Worm (Caenorhabditis elegans) whole organism, L2 larva: ENCODE results near the gene C37C3.12.

Experiments
- C34F6.9 ChIP-seq: fragments of 150-350 bp; optimal IDR thresholded peaks from 2 replicates; lab custom pipeline; 2014; ENCODE audit warnings: missing biosample characterization, missing genetic modification characterization
- F13H6.1 ChIP-seq: sonication (generic microtip); optimal IDR thresholded peaks from 2 replicates; lab custom pipeline; 2016; ENCODE audit warnings: missing genetic modification characterization, missing compliant biosample characterization
- R02D3.7 ChIP-seq: fragments of 150-350 bp; optimal IDR thresholded peaks from 2 replicates; lab custom pipeline; 2014; ENCODE audit warnings: missing biosample characterization, missing genetic modification characterization
- Y55F3AM.14 ChIP-seq: fragments of 200-800 bp; sonication (Bioruptor generic); optimal IDR thresholded peaks from 2 replicates; lab custom pipeline; 2018; ENCODE audit warnings: mild to moderate bottlenecking, missing genetic modification characterization, missing compliant biosample characterization
- ZK546.5 ChIP-seq: sonication (generic microtip); optimal IDR thresholded peaks from 2 replicates; lab custom pipeline; 2017; ENCODE audit warnings: missing biosample characterization, missing genetic modification characterization
- alr-1 ChIP-seq: fragments of 150-350 bp; optimal IDR thresholded peaks from 2 replicates; lab custom pipeline; 2014; ENCODE audit warnings: missing biosample characterization, missing genetic modification characterization
- aly-2 ChIP-seq: fragments of 150-350 bp; optimal IDR thresholded peaks from 2 replicates; lab custom pipeline; 2014; ENCODE audit warnings: missing biosample characterization, missing genetic modification characterization
- ama-1 ChIP-seq: fragments of 150-350 bp; optimal IDR thresholded peaks from 2 replicates; lab custom pipeline; 2018; ENCODE audit warnings: inconsistent platforms
- blmp-1 ChIP-seq: sonication (generic microtip); optimal IDR thresholded peaks from 2 replicates; lab custom pipeline; 2017; ENCODE audit warnings: missing genetic modification characterization, mild to moderate bottlenecking, missing compliant biosample characterization, antibody characterized with exemption, moderate library complexity; ENCODE audit not compliant: insufficient read depth
- ceh-16 ChIP-seq: fragments of 150-350 bp; optimal IDR thresholded peaks from 2 replicates; lab custom pipeline; 2014; ENCODE audit warnings: missing biosample characterization, missing genetic modification characterization
- ceh-82 ChIP-seq: fragments of 150-350 bp; optimal IDR thresholded peaks from 2 replicates; lab custom pipeline; 2014; ENCODE audit warnings: missing biosample characterization, missing genetic modification characterization
- crh-2 ChIP-seq: sonication (generic microtip); optimal IDR thresholded peaks from 2 replicates; lab custom pipeline; 2017; ENCODE audit warnings: missing biosample characterization, missing genetic modification characterization
- dmd-4 ChIP-seq: sonication (generic microtip); optimal IDR thresholded peaks from 2 replicates; lab custom pipeline; 2017; ENCODE audit warnings: missing biosample characterization, missing genetic modification characterization
- egl-27 ChIP-seq: sonication (generic microtip); optimal IDR thresholded peaks from 3 replicates; lab custom pipeline; 2017; ENCODE audit warnings: missing biosample characterization, missing genetic modification reagents, missing genetic modification characterization
- elt-1 ChIP-seq: fragments of 150-350 bp; optimal IDR thresholded peaks from 2 replicates; lab custom pipeline; 2014; ENCODE audit warnings: missing biosample characterization, missing genetic modification characterization
- elt-3 ChIP-seq: sonication (generic microtip); optimal IDR thresholded peaks from 2 replicates; lab custom pipeline; 2017; ENCODE audit warnings: missing biosample characterization, missing genetic modification characterization
- fos-1 ChIP-seq: fragments of 150-350 bp; optimal IDR thresholded peaks from 2 replicates; lab custom pipeline; 2014; ENCODE audit warnings: missing biosample characterization, missing genetic modification characterization
- gmeb-1 ChIP-seq: fragments of 150-350 bp; optimal IDR thresholded peaks from 2 replicates; lab custom pipeline; 2014; ENCODE audit warnings: missing biosample characterization, missing genetic modification characterization
- lin-11 ChIP-seq: fragments of 150-350 bp; sonication (generic microtip); optimal IDR thresholded peaks from 2 replicates; lab custom pipeline; 2014; ENCODE audit warnings: missing biosample characterization, missing genetic modification characterization, inconsistent platforms, mixed read lengths
- lin-13 ChIP-seq: fragments of 150-350 bp; optimal IDR thresholded peaks from 2 replicates; lab custom pipeline; 2014; ENCODE audit warnings: missing biosample characterization, missing genetic modification reagents, missing genetic modification characterization
- lin-39 ChIP-seq: fragments of 150-350 bp; optimal IDR thresholded peaks from 2 replicates; lab custom pipeline; 2014; ENCODE audit warnings: missing biosample characterization, missing genetic modification reagents, missing genetic modification characterization
- lsy-2 ChIP-seq, 2 experiments: fragments of 150-350 bp in 1 of 2; sonication (generic microtip) in 1 of 2; optimal IDR thresholded peaks; 2 replicates each; lab custom pipeline; 2014 to 2017; ENCODE audit warnings: missing biosample characterization in 2 of 2, missing genetic modification characterization in 2 of 2
- mab-5 ChIP-seq: fragments of 150-350 bp; optimal IDR thresholded peaks from 2 replicates; lab custom pipeline; 2014; ENCODE audit warnings: missing biosample characterization, missing genetic modification characterization
- mdl-1 ChIP-seq, 2 experiments: fragments of 150-350 bp in 1 of 2; sonication (generic microtip) in 1 of 2; optimal IDR thresholded peaks; 2 replicates each; lab custom pipeline; 2017; ENCODE audit warnings: missing biosample characterization in 2 of 2, missing genetic modification characterization in 2 of 2
- nhr-10 ChIP-seq: sonication (generic microtip); optimal IDR thresholded peaks from 2 replicates; lab custom pipeline; 2017; ENCODE audit warnings: missing biosample characterization, missing genetic modification characterization
- nhr-11 ChIP-seq: fragments of 150-350 bp; optimal IDR thresholded peaks from 2 replicates; lab custom pipeline; 2014; ENCODE audit warnings: missing biosample characterization, missing genetic modification characterization
- nhr-12 ChIP-seq: fragments of 150-350 bp; optimal IDR thresholded peaks from 2 replicates; lab custom pipeline; 2014; ENCODE audit warnings: missing biosample characterization, missing genetic modification characterization
- nhr-129 ChIP-seq: fragments of 150-350 bp; optimal IDR thresholded peaks from 2 replicates; lab custom pipeline; 2014; ENCODE audit warnings: missing biosample characterization, missing genetic modification characterization
- nhr-21 ChIP-seq: fragments of 150-350 bp; optimal IDR thresholded peaks from 2 replicates; lab custom pipeline; 2014; ENCODE audit warnings: missing biosample characterization, missing genetic modification characterization
- nhr-23 ChIP-seq: fragments of 150-350 bp; optimal IDR thresholded peaks from 2 replicates; lab custom pipeline; 2014; ENCODE audit warnings: missing biosample characterization, missing genetic modification reagents, missing genetic modification characterization
- nhr-237 ChIP-seq: fragments of 150-350 bp; optimal IDR thresholded peaks from 2 replicates; lab custom pipeline; 2014; ENCODE audit warnings: missing biosample characterization, missing genetic modification characterization
- nhr-25 ChIP-seq: fragments of 150-350 bp; sonication (generic microtip); optimal IDR thresholded peaks from 3 replicates; lab custom pipeline; 2014; ENCODE audit warnings: missing biosample characterization, missing genetic modification characterization
- nhr-6 ChIP-seq: fragments of 150-350 bp; optimal IDR thresholded peaks from 2 replicates; lab custom pipeline; 2014; ENCODE audit warnings: missing biosample characterization, missing genetic modification characterization
- nhr-77 ChIP-seq: fragments of 150-350 bp; optimal IDR thresholded peaks from 2 replicates; lab custom pipeline; 2014; ENCODE audit warnings: missing biosample characterization, missing genetic modification characterization
- peb-1 ChIP-seq: fragments of 150-350 bp; optimal IDR thresholded peaks from 2 replicates; lab custom pipeline; 2014; ENCODE audit warnings: missing biosample characterization, missing genetic modification characterization
- sem-4 ChIP-seq: fragments of 150-350 bp; optimal IDR thresholded peaks from 2 replicates; lab custom pipeline; 2014; ENCODE audit warnings: missing biosample characterization, missing genetic modification reagents, missing genetic modification characterization
- skn-1 ChIP-seq: sonication (generic microtip); optimal IDR thresholded peaks from 2 replicates; lab custom pipeline; 2017; ENCODE audit warnings: missing biosample characterization, missing genetic modification characterization
- sma-3 ChIP-seq: sonication (generic microtip); optimal IDR thresholded peaks from 2 replicates; lab custom pipeline; 2016; ENCODE audit warnings: missing genetic modification reagents, missing genetic modification characterization, missing compliant biosample characterization
- sma-9 ChIP-seq, 2 experiments: fragments of 150-350 bp in 1 of 2; sonication (generic microtip) in 1 of 2; optimal IDR thresholded peaks; 2 replicates each; lab custom pipeline; 2014 to 2016; ENCODE audit warnings: missing genetic modification characterization in 2 of 2, mild to moderate bottlenecking in 1 of 2, missing biosample characterization in 1 of 2, missing compliant biosample characterization in 1 of 2, missing genetic modification reagents in 1 of 2, moderate library complexity in 1 of 2
- snpc-4 ChIP-seq: fragments of 150-350 bp; optimal IDR thresholded peaks from 2 replicates; lab custom pipeline; 2014; ENCODE audit warnings: missing biosample characterization, missing genetic modification characterization
- unc-39 ChIP-seq: fragments of 150-350 bp; optimal IDR thresholded peaks from 2 replicates; lab custom pipeline; 2014; ENCODE audit warnings: missing biosample characterization, missing genetic modification characterization
- unc-55 ChIP-seq: fragments of 150-350 bp; sonication (generic microtip); optimal IDR thresholded peaks from 3 replicates; lab custom pipeline; 2014; ENCODE audit warnings: missing biosample characterization, missing genetic modification reagents, missing genetic modification characterization
- unc-62 ChIP-seq: fragments of 150-350 bp; optimal IDR thresholded peaks from 2 replicates; lab custom pipeline; 2014; ENCODE audit warnings: missing biosample characterization, missing genetic modification reagents, missing genetic modification characterization
- zag-1 ChIP-seq: fragments of 150-350 bp; optimal IDR thresholded peaks from 2 replicates; lab custom pipeline; 2014; ENCODE audit warnings: missing biosample characterization, missing genetic modification characterization
- ztf-1 ChIP-seq: fragments of 200-800 bp; sonication (Bioruptor generic); conservative IDR thresholded peaks from 2 replicates; pipeline ENCODE4 v1.3.6; 2022; ENCODE audit warnings: missing genetic modification characterization, missing compliant biosample characterization
- ztf-11 ChIP-seq: sonication (generic microtip); optimal IDR thresholded peaks from 2 replicates; lab custom pipeline; 2017; ENCODE audit warnings: missing biosample characterization, missing genetic modification characterization
- ztf-4 ChIP-seq: fragments of 150-350 bp; optimal IDR thresholded peaks from 2 replicates; lab custom pipeline; 2014; ENCODE audit warnings: missing biosample characterization, missing genetic modification characterization

The C37C3.12 gene

DNA sequence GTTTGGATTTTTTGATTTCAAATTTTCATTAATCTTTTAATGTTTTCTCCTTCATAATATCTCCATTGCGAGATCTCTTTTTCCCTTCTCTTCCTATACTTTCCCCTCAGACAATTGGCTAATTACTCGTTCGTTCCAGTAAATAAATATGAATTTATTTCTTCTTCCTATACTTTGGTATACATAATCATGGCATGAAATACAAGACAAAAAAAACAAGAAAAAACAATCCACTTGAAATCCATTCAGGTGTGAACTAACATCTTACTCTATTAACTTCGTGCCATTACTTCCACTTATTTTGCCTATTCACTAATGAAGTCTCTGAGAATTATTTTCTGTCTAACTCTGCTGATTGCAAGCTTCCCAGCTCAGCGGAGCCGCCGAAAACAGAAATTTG lies 2.8 kb upstream of the C37C3.12 start, which contains the start of gene grd-8:
TSS of gene grd-8 (plus strand) at position 301 of the 400 bp plus-strand sequence.
- TF ChIP-seq nhr-23 (no peak), unc-62 (no peak), lin-11 (tag; lab: Kevin White, UChicago) (no peak), nhr-12 (no peak), nhr-11 (no peak), nhr-6 (tag; lab: Kevin White, UChicago) (no peak), dmd-4 (tag; lab: Kevin White, UChicago) (no peak), zag-1 (tag; lab: Kevin White, UChicago) (no peak), ztf-11 (tag; lab: Kevin White, UChicago) (no peak), nhr-25 (tag; lab: Kevin White, UChicago) (no peak), aly-2 (no peak), unc-39 (tag; lab: Kevin White, UChicago) (no peak), F13H6.1 (tag; lab: Kevin White, UChicago) (no peak), nhr-21 (tag; lab: Kevin White, UChicago) (no peak), ceh-16 (tag; lab: Kevin White, UChicago) (no peak), lin-13 (GFP tag; lab: Kevin White, UChicago) (no peak), snpc-4 (tag; lab: Kevin White, UChicago) (no peak)

DNA sequence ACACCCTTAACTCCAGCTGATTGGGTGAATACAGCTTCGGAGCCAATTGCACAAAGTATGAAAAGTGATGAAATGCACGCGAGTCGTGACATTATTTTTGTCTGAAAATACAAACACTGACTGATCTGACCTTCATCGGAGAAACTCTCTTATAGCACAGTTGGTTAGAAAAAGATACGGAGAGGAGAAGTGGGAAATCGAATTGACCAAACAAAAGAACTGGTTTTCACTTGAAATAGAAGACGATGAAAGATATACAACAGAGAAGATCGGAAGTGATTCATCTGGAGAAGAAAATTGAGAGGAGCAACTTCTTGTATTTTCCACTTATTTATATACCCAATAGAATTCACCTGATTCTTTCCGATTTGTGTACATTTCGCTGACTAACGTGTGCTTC lies 1.6 kb downstream of the C37C3.12 start, which contains the start of gene ttr-33:
TSS of gene ttr-33 (minus strand) at position 101 of the 400 bp plus-strand sequence.
- TF ChIP-seq nhr-237 (tag; lab: Kevin White, UChicago) (no peak), sma-9 (GFP tag; optimal IDR thresholded peaks at IDR 0.05; lab: Kevin White, UChicago) (peak; percentile 22), sma-9 (tag; optimal IDR thresholded peaks at IDR 0.05; lab: Kevin White, UChicago) (no peak), sma-3 (peak; percentile 12), fos-1 (tag; lab: Kevin White, UChicago) (peak; percentile 12)

DNA sequence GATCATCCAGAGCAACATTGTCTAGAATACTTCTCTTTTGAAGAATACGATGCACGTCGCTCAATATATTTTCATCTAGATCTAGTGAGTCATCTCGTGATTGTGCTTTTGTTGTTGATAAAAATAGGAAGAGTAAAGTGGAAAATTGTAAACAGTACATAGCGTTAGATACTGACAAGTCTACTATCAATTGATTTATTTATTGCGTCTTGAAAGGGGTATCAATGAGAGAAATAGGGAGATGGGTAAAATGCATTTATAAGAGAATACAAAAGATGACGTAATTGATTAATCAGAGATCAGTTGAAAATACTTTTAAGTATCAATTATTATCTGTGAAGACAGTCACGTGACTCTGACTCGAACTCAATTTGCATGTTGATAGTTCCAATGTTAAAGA lies 2.5 kb downstream of the C37C3.12 start, which contains the start of gene txt-5:
TSS of gene txt-5 (minus strand) at position 224 of the 400 bp plus-strand sequence.
- TF ChIP-seq nhr-21 (tag; lab: Kevin White, UChicago) (peak; percentile 20), peb-1 (tag; lab: Kevin White, UChicago) (no peak), elt-3 (tag; lab: Kevin White, UChicago) (no peak), skn-1 (tag; lab: Kevin White, UChicago) (no peak), fos-1 (tag; lab: Kevin White, UChicago) (peak; percentile 28), egl-27 (tag; lab: Kevin White, UChicago) (no peak), gmeb-1 (peak; percentile 29), nhr-12 (no peak), ceh-16 (tag; lab: Kevin White, UChicago) (no peak), ztf-4 (tag; lab: Kevin White, UChicago) (no peak), lin-39 (no peak), mab-5 (no peak), sma-9 (GFP tag; optimal IDR thresholded peaks at IDR 0.05; lab: Kevin White, UChicago) (peak; percentile 19), sma-9 (tag; optimal IDR thresholded peaks at IDR 0.05; lab: Kevin White, UChicago) (no peak), nhr-6 (tag; lab: Kevin White, UChicago) (no peak), nhr-237 (tag; lab: Kevin White, UChicago) (no peak), unc-62 (no peak), sma-3 (peak; percentile 77), snpc-4 (tag; lab: Kevin White, UChicago) (no peak), crh-2 (peak; percentile 53), R02D3.7 (no peak), nhr-25 (tag; lab: Kevin White, UChicago) (peak; percentile 44), aly-2 (no peak), nhr-10 (no peak), ZK546.5 (no peak), sem-4 (tag; lab: Kevin White, UChicago) (no peak), ztf-11 (tag; lab: Kevin White, UChicago) (no peak), dmd-4 (tag; lab: Kevin White, UChicago) (no peak), zag-1 (tag; lab: Kevin White, UChicago) (no peak), lsy-2 (tag; optimal IDR thresholded peaks at IDR 0.05; lab: Kevin White, UChicago) (no peak), Y55F3AM.14 (GFP tag; lab: Kevin White, UChicago) (no peak), blmp-1 (tag; lab: Kevin White, UChicago) (no peak), alr-1 (tag; lab: Kevin White, UChicago) (no peak), mdl-1 (tag; optimal IDR thresholded peaks at IDR 0.05; lab: Kevin White, UChicago) (no peak), elt-1 (tag; lab: Kevin White, UChicago) (no peak), lin-11 (tag; lab: Kevin White, UChicago) (no peak), nhr-129 (tag; lab: Kevin White, UChicago) (peak; percentile 39), C34F6.9 (tag; lab: Kevin White, UChicago) (no peak), unc-55 (GFP tag; lab: Kevin White, UChicago) (no peak), nhr-11 (no peak), ama-1 (lab: Kevin White, UChicago) (peak; percentile 26), nhr-23 (no peak), ztf-1 (no peak), lin-13 (GFP tag; lab: Kevin White, UChicago) (no peak), ceh-82 (no peak), F13H6.1 (tag; lab: Kevin White, UChicago) (no peak), nhr-77 (tag; lab: Kevin White, UChicago) (no peak)
